Fruit fly (Drosophila melanogaster): ENCODE data around the gene lmgB.

lmgB gene

DNA sequence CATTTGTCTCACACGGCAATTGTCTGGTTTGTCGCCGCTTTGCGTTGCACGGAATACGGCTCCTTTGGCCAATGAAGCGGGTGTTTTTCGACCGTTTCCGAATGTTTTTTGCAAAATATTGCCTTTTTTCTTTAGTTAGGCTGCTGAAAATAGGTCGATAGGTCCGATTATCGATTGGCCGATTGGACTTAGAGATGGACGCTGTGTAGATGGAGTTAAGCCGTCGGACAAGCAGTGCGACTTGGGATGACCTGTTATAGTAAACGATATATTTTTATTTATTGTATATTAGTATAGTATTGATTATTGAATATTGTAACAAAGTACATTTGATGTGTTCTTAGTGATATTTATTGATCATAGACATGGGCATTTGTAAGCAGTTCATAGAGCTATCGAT is at the start of gene lmgB, which contains the start of gene lmgA:
TSS of gene lmgB (minus strand) at position 301 of the 400 bp plus-strand sequence.
TSS of gene lmgA (minus strand) at position 301 of the 400 bp plus-strand sequence.
- TF ChIP-seq CG10959 (GFP tag; IDR thresholded peaks at IDR 0.05) (no peak), cato (GFP tag; optimal IDR thresholded peaks at IDR 0.05; ENCODE audit: borderline replicate concordance) (no peak), CG11085 (GFP tag; IDR thresholded peaks at IDR 0.05) (0 out of 2 replicates have a peak, but pooled peaks have one; percentile 9), CG10147 (GFP tag; optimal IDR thresholded peaks at IDR 0.05) (peak; percentile 8), CG8281 (tag; optimal IDR thresholded peaks at IDR 0.05) (no peak), Hmr (GFP tag; optimal IDR thresholded peaks at IDR 0.05) (peak; percentile 32), row (GFP tag; IDR thresholded peaks at IDR 0.05) (peak; percentile 61), CoRest (tag; optimal IDR thresholded peaks at IDR 0.05) (peak; percentile 50), mam (GFP tag; optimal IDR thresholded peaks at IDR 0.05) (peak; percentile 53), CG9797 (GFP tag; optimal IDR thresholded peaks at IDR 0.05) (peak; percentile 22), sima (GFP tag; optimal IDR thresholded peaks at IDR 0.05) (no peak), dmrt11E (tag; optimal IDR thresholded peaks at IDR 0.05) (peak; percentile 27), cas (GFP tag; IDR thresholded peaks at IDR 0.05) (peak; percentile 26; the same call in 1 of the 2 replicates), sens (GFP tag) (peak; percentile 22), ham (GFP tag; IDR thresholded peaks at IDR 0.05) (no peak), az2 (GFP tag; optimal IDR thresholded peaks at IDR 0.05) (peak; percentile 45), gcm (GFP tag; optimal IDR thresholded peaks at IDR 0.05) (no peak), MBD-R2 (GFP tag; IDR thresholded peaks at IDR 0.05) (peak; percentile 70), tna (GFP tag; IDR thresholded peaks at IDR 0.05; ENCODE audit: partially characterized antibody) (peak; percentile 89), B-H2 (GFP tag; optimal IDR thresholded peaks at IDR 0.05) (no peak), prd (optimal IDR thresholded peaks at IDR 0.05) (no peak), prd (GFP tag; IDR thresholded peaks at IDR 0.05) (peak; percentile 48; the same call in 1 of the 3 replicates), CG1647 (GFP tag; optimal IDR thresholded peaks at IDR 0.05) (peak; percentile 29), ind (GFP tag; optimal IDR thresholded peaks at IDR 0.05) (peak; percentile 62), CG8924 (tag; optimal IDR thresholded peaks at IDR 0.05) (no peak), Ada2b (GFP tag; IDR thresholded peaks at IDR 0.05) (0 out of 2 replicates have a peak, but pooled peaks have one; percentile 17), Hr51 (GFP tag; optimal IDR thresholded peaks at IDR 0.05) (no peak), Ets65A (GFP tag) (peak; percentile 66), H15 (GFP tag; IDR thresholded peaks at IDR 0.05) (peak; percentile 24; the same call in 1 of the 3 replicates), Optix (GFP tag; IDR thresholded peaks at IDR 0.05) (no peak), btn (GFP tag; optimal IDR thresholded peaks at IDR 0.05) (no peak), al (GFP tag; IDR thresholded peaks at IDR 0.05) (0 out of 2 replicates have a peak, but pooled peaks have one; percentile 27), Dp (GFP tag; optimal IDR thresholded peaks at IDR 0.05) (peak; percentile 96), CG4730 (GFP tag; IDR thresholded peaks at IDR 0.05) (no peak), zfh1 (GFP tag; IDR thresholded peaks at IDR 0.05) (no peak), MESR4 (GFP tag; optimal IDR thresholded peaks at IDR 0.05) (peak; percentile 95), Hsf (GFP tag; optimal IDR thresholded peaks at IDR 0.05) (peak; percentile 43), Six4 (GFP tag; optimal IDR thresholded peaks at IDR 0.05) (peak; percentile 14), hkb (optimal IDR thresholded peaks at IDR 0.05) (no peak), hkb (GFP tag; IDR thresholded peaks at IDR 0.05) (peak; percentile 30; the same call in 1 of the 2 replicates), Sox100B (GFP tag; optimal IDR thresholded peaks at IDR 0.05) (no peak), tap (tag; optimal IDR thresholded peaks at IDR 0.05) (no peak), CG4617 (GFP tag; optimal IDR thresholded peaks at IDR 0.05; ENCODE audit: borderline replicate concordance) (peak; percentile 80), CG30403 (GFP tag; optimal IDR thresholded peaks at IDR 0.05) (peak; percentile 61), Stat92E (GFP tag; optimal IDR thresholded peaks at IDR 0.05) (peak in 1 of 3 experiments; percentile 52), Doc2 (GFP tag; IDR thresholded peaks at IDR 0.05) (no peak), HLH54F (GFP tag; optimal IDR thresholded peaks at IDR 0.05) (peak; percentile 23), Scr (GFP tag; IDR thresholded peaks at IDR 0.05; ENCODE audit: partially characterized antibody) (peak; percentile 90), ap (GFP tag; IDR thresholded peaks at IDR 0.05) (no peak), crp (GFP tag; optimal IDR thresholded peaks at IDR 0.05) (peak in 1 of 2 experiments; percentile 48), CG11696 (GFP tag; IDR thresholded peaks at IDR 0.05) (0 out of 2 replicates have a peak, but pooled peaks have one; percentile 7)
